Worm (Caenorhabditis elegans) whole organism, late embryonic: ENCODE results near the gene nstp-5.

Experiments used
- ceh-2 ChIP-seq: sonication (generic microtip); optimal IDR thresholded peaks from 2 replicates; lab custom pipeline; 2016; ENCODE audit warnings: missing genotype, missing genetic modification characterization, missing compliant biosample characterization
- ceh-22 ChIP-seq: sonication (generic microtip); optimal IDR thresholded peaks from 2 replicates; lab custom pipeline; 2017; ENCODE audit warnings: missing biosample characterization, missing genetic modification characterization
- ceh-24 ChIP-seq: sonication (generic microtip); optimal IDR thresholded peaks from 2 replicates; lab custom pipeline; 2016; ENCODE audit warnings: mild to moderate bottlenecking, missing genetic modification characterization, missing compliant biosample characterization
- ceh-30 ChIP-seq: fragments of 150-350 bp; optimal IDR thresholded peaks from 2 replicates; lab custom pipeline; 2014; ENCODE audit warnings: missing biosample characterization, missing genetic modification characterization
- ceh-45 ChIP-seq: fragments of 200-800 bp; sonication (Bioruptor generic); IDR thresholded peaks from 2 replicates; pipeline ENCODE4 v1.3.6; 2022; ENCODE audit warnings: missing genetic modification reagents, missing genetic modification characterization, missing compliant biosample characterization
- ceh-6 ChIP-seq: fragments of 200-800 bp; sonication (Bioruptor generic); optimal IDR thresholded peaks from 2 replicates; lab custom pipeline; 2018; ENCODE audit warnings: mild to moderate bottlenecking, missing genetic modification characterization, missing compliant biosample characterization
- dmd-4 ChIP-seq: sonication (generic microtip); optimal IDR thresholded peaks from 2 replicates; lab custom pipeline; 2016; ENCODE audit warnings: borderline replicate concordance, missing genetic modification characterization, missing compliant biosample characterization
- lin-11 ChIP-seq: fragments of 200-800 bp; sonication (Bioruptor generic); optimal IDR thresholded peaks from 2 replicates; lab custom pipeline; 2018; ENCODE audit warnings: mild to moderate bottlenecking, missing genetic modification characterization, missing compliant biosample characterization
- pha-4 ChIP-seq: fragments of 150-350 bp; optimal IDR thresholded peaks from 2 replicates; lab custom pipeline; 2018; ENCODE audit warnings: missing biosample characterization, missing genetic modification reagents, missing genetic modification characterization
- pqm-1 ChIP-seq: sonication (generic microtip); optimal IDR thresholded peaks from 2 replicates; lab custom pipeline; 2016; ENCODE audit warnings: missing genetic modification characterization, missing compliant biosample characterization
- unc-86 ChIP-seq: sonication (generic microtip); optimal IDR thresholded peaks from 2 replicates; lab custom pipeline; 2016; ENCODE audit warnings: missing genetic modification characterization, missing compliant biosample characterization

ce11 chrIV:12891080-12891479 is 35.7 kb downstream of the nstp-5 start:
- TF ChIP-seq ceh-45 (GFP tag; lab: Robert Waterston, UW) (no peak), pha-4 (no peak), ceh-6 (GFP tag; lab: Kevin White, UChicago) (no peak), pqm-1 (tag; lab: Kevin White, UChicago) (no peak), lin-11 (tag; lab: Kevin White, UChicago) (no peak), ceh-2 (tag; lab: Kevin White, UChicago) (no peak), ceh-22 (tag; lab: Kevin White, UChicago) (no peak), ceh-30 (no peak), dmd-4 (tag; lab: Kevin White, UChicago) (no peak), ceh-24 (no peak), unc-86 (tag; lab: Kevin White, UChicago) (no peak)
